Worm (Caenorhabditis elegans): Measurements from ENCODE around the gene K01F9.2.

ce11 chrIII:8885150-8885549, 8.2 kb upstream of the K01F9.2 start, which contains the start of gene svop-1:
- TF ChIP-seq lin-26 (GFP tag; IDR thresholded peaks at IDR 0.05) (no peak), dox-1 (GFP tag; IDR thresholded peaks at IDR 0.05) (no peak), nhr-120 (GFP tag; IDR thresholded peaks at IDR 0.05) (no peak), somi-1 (GFP tag; optimal IDR thresholded peaks at IDR 0.05) (no peak)

Data from whole organism, young adult.